Worm (Caenorhabditis elegans): ENCODE data around the gene nhx-2.

Gene nhx-2

ce11 chrII:7663704-7664660 lies 29.8 kb downstream of the nhx-2 start, which contains the start of the genes F18A1.7 and rpa-1:
TSS of gene F18A1.7 (minus strand) at chrII:7663754.
TSS of gene rpa-1 (plus strand) at chrII:7664582.
- no peak for TF ChIP-seq tra-4 (tag; optimal IDR thresholded peaks at IDR 0.05)
- TF ChIP-seq scrt-1 (GFP tag; IDR thresholded peaks at IDR 0.05): no peak
- TF ChIP-seq pes-1 (GFP tag; IDR thresholded peaks at IDR 0.05): no peak
- no peak for TF ChIP-seq ceh-36 (tag; optimal IDR thresholded peaks at IDR 0.05)
- TF ChIP-seq hmbx-1 (tag; optimal IDR thresholded peaks at IDR 0.05): no peak
- TF ChIP-seq hnd-1 (tag; optimal IDR thresholded peaks at IDR 0.05): no peak
- no peak for TF ChIP-seq tbx-11 (GFP tag; IDR thresholded peaks at IDR 0.05)
- peak; percentile 39 for TF ChIP-seq F13C5.2 (tag; optimal IDR thresholded peaks at IDR 0.05)
- TF ChIP-seq tbx-37 (GFP tag; conservative IDR thresholded peaks at IDR 0.05): no peak
- TF ChIP-seq B0310.2 (tag; optimal IDR thresholded peaks at IDR 0.05): no peak
- TF ChIP-seq aly-1 (tag; optimal IDR thresholded peaks at IDR 0.05): no peak
- no peak for TF ChIP-seq ets-7 (tag; optimal IDR thresholded peaks at IDR 0.05)
- no peak for TF ChIP-seq hmg-4 (GFP tag; optimal IDR thresholded peaks at IDR 0.05)
- TF ChIP-seq ama-1 (optimal IDR thresholded peaks at IDR 0.05): no peak
- no peak for TF ChIP-seq sea-1 (GFP tag; conservative IDR thresholded peaks at IDR 0.05)
- TF ChIP-seq flt-1 (GFP tag; IDR thresholded peaks at IDR 0.05): 0 out of 2 replicates have a peak, but pooled peaks have one; percentile 30

- TF ChIP-seq sea-1 (GFP tag; conservative IDR thresholded peaks at IDR 0.05) (no peak), hnd-1 (tag; optimal IDR thresholded peaks at IDR 0.05) (no peak), scrt-1 (GFP tag; IDR thresholded peaks at IDR 0.05) (no peak), ama-1 (optimal IDR thresholded peaks at IDR 0.05) (no peak)
Observed at ce11 chrII:7663028-7663427, 30.7 kb downstream of the nhx-2 start.

ce11 chrII:7662008-7662686 lies 31.6 kb downstream of the nhx-2 start, which contains the start of gene alfa-1:
TSS of gene alfa-1 (minus strand) at chrII:7662522.
- no peak for TF ChIP-seq tra-4 (tag; optimal IDR thresholded peaks at IDR 0.05)
- TF ChIP-seq sea-1 (GFP tag; conservative IDR thresholded peaks at IDR 0.05): no peak
- no peak for TF ChIP-seq tbx-11 (GFP tag; IDR thresholded peaks at IDR 0.05)
- no peak for TF ChIP-seq tbx-37 (GFP tag; conservative IDR thresholded peaks at IDR 0.05)
- no peak for TF ChIP-seq hnd-1 (tag; optimal IDR thresholded peaks at IDR 0.05)
- no peak for TF ChIP-seq ceh-13 (GFP tag; optimal IDR thresholded peaks at IDR 0.05)
- TF ChIP-seq F13C5.2 (tag; optimal IDR thresholded peaks at IDR 0.05): no peak
- TF ChIP-seq flt-1 (GFP tag; IDR thresholded peaks at IDR 0.05): no peak
- TF ChIP-seq ceh-36 (tag; optimal IDR thresholded peaks at IDR 0.05): no peak
- TF ChIP-seq aly-1 (tag; optimal IDR thresholded peaks at IDR 0.05): no peak
- no peak for TF ChIP-seq pes-1 (GFP tag; IDR thresholded peaks at IDR 0.05)
- TF ChIP-seq hmbx-1 (tag; optimal IDR thresholded peaks at IDR 0.05): no peak
- no peak for TF ChIP-seq ama-1 (optimal IDR thresholded peaks at IDR 0.05)
- no peak for TF ChIP-seq hmg-4 (GFP tag; optimal IDR thresholded peaks at IDR 0.05)

DNA sequence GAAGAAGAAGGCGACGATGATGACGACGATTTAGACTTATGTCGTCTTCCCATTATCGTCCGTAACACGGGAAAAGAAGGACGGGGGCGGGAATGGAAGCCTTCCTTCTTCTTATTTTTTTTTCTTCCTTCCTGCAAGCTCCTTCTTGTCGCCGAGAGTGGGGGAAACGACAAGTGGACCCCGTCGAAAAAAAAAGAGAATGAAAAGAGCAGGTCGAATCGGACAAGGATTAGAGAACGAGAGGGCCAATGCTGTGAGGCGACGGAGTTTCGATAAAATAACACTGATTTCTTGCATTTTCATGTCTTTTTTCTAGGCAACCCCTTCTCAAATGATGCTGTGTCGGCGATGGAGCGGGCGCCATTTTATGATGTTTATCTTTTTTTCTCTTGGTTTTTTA lies 42.6 kb downstream of the nhx-2 start, which contains the start of gene pde-4:
pde-4 (minus strand) TSS at position 76 of the 400 bp plus-strand sequence.
- TF ChIP-seq hmg-4 (GFP tag; optimal IDR thresholded peaks at IDR 0.05) (no peak), tra-4 (tag; optimal IDR thresholded peaks at IDR 0.05) (no peak), pes-1 (GFP tag; IDR thresholded peaks at IDR 0.05) (no peak), flt-1 (GFP tag; IDR thresholded peaks at IDR 0.05) (no peak), ama-1 (optimal IDR thresholded peaks at IDR 0.05) (no peak), tbx-37 (GFP tag; conservative IDR thresholded peaks at IDR 0.05) (no peak), tbx-11 (GFP tag; IDR thresholded peaks at IDR 0.05) (no peak), B0310.2 (tag; optimal IDR thresholded peaks at IDR 0.05) (no peak), hmbx-1 (tag; optimal IDR thresholded peaks at IDR 0.05) (no peak)

DNA sequence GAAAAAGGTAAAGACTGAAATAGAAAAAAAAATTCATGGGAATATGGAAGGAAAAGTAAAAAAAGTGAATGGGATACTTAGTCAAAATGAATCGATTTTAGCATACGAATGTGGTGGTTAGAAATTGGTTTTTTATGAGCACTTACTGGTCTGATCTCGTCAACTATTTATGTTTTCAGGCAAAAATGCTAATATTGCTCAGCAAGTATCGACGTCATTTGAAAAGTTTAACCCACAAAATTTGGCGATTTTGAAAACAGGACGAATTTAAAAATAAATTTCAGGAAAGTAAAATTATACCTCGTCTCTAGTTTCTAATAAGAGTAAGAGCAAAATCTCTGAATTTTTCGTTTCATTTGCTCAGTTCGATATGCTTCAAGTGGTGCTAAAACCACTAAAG lies 50.5 kb downstream of the nhx-2 start:
- TF ChIP-seq F13C5.2 (tag; optimal IDR thresholded peaks at IDR 0.05) (no peak), B0310.2 (tag; optimal IDR thresholded peaks at IDR 0.05) (no peak)

ce11 chrII:7642016-7642653 lies 51.6 kb downstream of the nhx-2 start:
- TF ChIP-seq tbx-11 (GFP tag; IDR thresholded peaks at IDR 0.05) (no peak), tra-4 (tag; optimal IDR thresholded peaks at IDR 0.05) (no peak), scrt-1 (GFP tag; IDR thresholded peaks at IDR 0.05) (no peak), ceh-13 (GFP tag; optimal IDR thresholded peaks at IDR 0.05) (no peak)

All from whole organism, early embryonic.